Worm (Caenorhabditis elegans) whole organism, late embryonic: ENCODE data around the gene rps-21.

Experiments
- C08G9.2 ChIP-seq: sonication (generic microtip); optimal IDR thresholded peaks from 2 replicates; lab custom pipeline; 2016; ENCODE audit warnings: mild to moderate bottlenecking, missing genetic modification characterization, moderate library complexity, missing compliant biosample characterization
- C38D4.7 ChIP-seq: fragments of 200-800 bp; sonication (Bioruptor generic); optimal IDR thresholded peaks from 2 replicates; lab custom pipeline; 2018; ENCODE audit warnings: mild to moderate bottlenecking, missing genetic modification characterization, moderate library complexity, missing compliant biosample characterization
- F13H6.1 ChIP-seq: sonication (generic microtip); optimal IDR thresholded peaks from 2 replicates; lab custom pipeline; 2016; ENCODE audit warnings: missing genetic modification characterization, missing compliant biosample characterization
- T23F11.4 ChIP-seq: fragments of 200-800 bp; sonication (Bioruptor generic); optimal IDR thresholded peaks from 2 replicates; lab custom pipeline; 2018; ENCODE audit warnings: mild to moderate bottlenecking, missing genetic modification characterization, missing compliant biosample characterization
- ahr-1 ChIP-seq: sonication (generic microtip); optimal IDR thresholded peaks from 2 replicates; lab custom pipeline; 2016; ENCODE audit warnings: missing genetic modification characterization, missing compliant biosample characterization
- ceh-14 ChIP-seq: sonication (generic microtip); optimal IDR thresholded peaks from 2 replicates; lab custom pipeline; 2016; ENCODE audit warnings: missing genotype, missing genetic modification characterization, missing compliant biosample characterization
- ceh-18 ChIP-seq: sonication (generic microtip); optimal IDR thresholded peaks from 2 replicates; lab custom pipeline; 2016; ENCODE audit warnings: missing genetic modification characterization, missing compliant biosample characterization
- ceh-19 ChIP-seq: fragments of 200-800 bp; sonication (Bioruptor generic); optimal IDR thresholded peaks from 2 replicates; lab custom pipeline; 2018; ENCODE audit warnings: mild to moderate bottlenecking, missing genetic modification characterization, missing compliant biosample characterization
- ceh-22 ChIP-seq: sonication (generic microtip); optimal IDR thresholded peaks from 2 replicates; lab custom pipeline; 2017; ENCODE audit warnings: missing biosample characterization, missing genetic modification characterization
- ceh-24 ChIP-seq: sonication (generic microtip); optimal IDR thresholded peaks from 2 replicates; lab custom pipeline; 2016; ENCODE audit warnings: mild to moderate bottlenecking, missing genetic modification characterization, missing compliant biosample characterization
- ceh-30 ChIP-seq: fragments of 150-350 bp; optimal IDR thresholded peaks from 2 replicates; lab custom pipeline; 2014; ENCODE audit warnings: missing biosample characterization, missing genetic modification characterization
- ceh-31 ChIP-seq: sonication (generic microtip); optimal IDR thresholded peaks from 2 replicates; lab custom pipeline; 2016; ENCODE audit warnings: missing genetic modification characterization, missing compliant biosample characterization
- ceh-34 ChIP-seq: sonication (generic microtip); optimal IDR thresholded peaks from 2 replicates; lab custom pipeline; 2016; ENCODE audit warnings: mild to moderate bottlenecking, missing genetic modification characterization, missing compliant biosample characterization
- ceh-48 ChIP-seq: sonication (generic microtip); optimal IDR thresholded peaks from 2 replicates; lab custom pipeline; 2016; ENCODE audit warnings: missing genetic modification characterization, inconsistent platforms, missing compliant biosample characterization
- ceh-9 ChIP-seq: sonication (generic microtip); optimal IDR thresholded peaks from 2 replicates; lab custom pipeline; 2016; ENCODE audit warnings: mild to moderate bottlenecking, missing genetic modification characterization, inconsistent platforms, missing compliant biosample characterization
- dve-1 ChIP-seq: sonication (generic microtip); optimal IDR thresholded peaks from 2 replicates; lab custom pipeline; 2017; ENCODE audit warnings: antibody characterized with exemption, mild to moderate bottlenecking, missing genetic modification characterization, missing compliant biosample characterization
- ets-4 ChIP-seq: sonication (generic microtip); optimal IDR thresholded peaks from 2 replicates; lab custom pipeline; 2016; ENCODE audit warnings: missing genetic modification characterization, missing compliant biosample characterization
- fax-1 ChIP-seq: sonication (generic microtip); optimal IDR thresholded peaks from 2 replicates; lab custom pipeline; 2016; ENCODE audit warnings: missing genotype, missing genetic modification characterization, missing compliant biosample characterization
- fkh-6 ChIP-seq: sonication (generic microtip); optimal IDR thresholded peaks from 2 replicates; lab custom pipeline; 2016; ENCODE audit warnings: missing genetic modification characterization, missing compliant biosample characterization
- gmeb-2 ChIP-seq: sonication (generic microtip); optimal IDR thresholded peaks from 2 replicates; lab custom pipeline; 2016; ENCODE audit warnings: missing genetic modification characterization, inconsistent platforms, missing compliant biosample characterization
- hlh-15 ChIP-seq: sonication (generic microtip); optimal IDR thresholded peaks from 2 replicates; lab custom pipeline; 2016; ENCODE audit warnings: missing genetic modification characterization, missing compliant biosample characterization
- hlh-30 ChIP-seq: sonication (generic microtip); optimal IDR thresholded peaks from 2 replicates; lab custom pipeline; 2017; ENCODE audit warnings: antibody characterized with exemption, missing genetic modification characterization, missing compliant biosample characterization; ENCODE audit not compliant: insufficient read depth
- hlh-8 ChIP-seq: sonication (generic microtip); optimal IDR thresholded peaks from 2 replicates; lab custom pipeline; 2016; ENCODE audit warnings: missing genotype, missing genetic modification characterization, missing compliant biosample characterization
- lim-6 ChIP-seq: sonication (generic microtip); optimal IDR thresholded peaks from 2 replicates; lab custom pipeline; 2016; ENCODE audit warnings: missing genetic modification characterization, missing compliant biosample characterization
- lin-11 ChIP-seq: fragments of 200-800 bp; sonication (Bioruptor generic); optimal IDR thresholded peaks from 2 replicates; lab custom pipeline; 2018; ENCODE audit warnings: mild to moderate bottlenecking, missing genetic modification characterization, missing compliant biosample characterization
- nfya-1 ChIP-seq: sonication (generic microtip); optimal IDR thresholded peaks from 2 replicates; lab custom pipeline; 2017; ENCODE audit warnings: missing genetic modification characterization, mild to moderate bottlenecking, missing compliant biosample characterization, antibody characterized with exemption, moderate library complexity
- nhr-11 ChIP-seq: fragments of 150-350 bp; optimal IDR thresholded peaks from 2 replicates; lab custom pipeline; 2014; ENCODE audit warnings: missing biosample characterization, missing genetic modification characterization
- nhr-232 ChIP-seq: sonication (generic microtip); optimal IDR thresholded peaks from 2 replicates; lab custom pipeline; 2016; ENCODE audit warnings: missing genetic modification characterization, missing compliant biosample characterization
- npax-4 ChIP-seq: sonication (generic microtip); optimal IDR thresholded peaks from 2 replicates; lab custom pipeline; 2016; ENCODE audit warnings: missing genetic modification characterization, missing compliant biosample characterization
- odd-2 ChIP-seq: sonication (generic microtip); optimal IDR thresholded peaks from 2 replicates; lab custom pipeline; 2017; ENCODE audit warnings: antibody characterized with exemption, mild to moderate bottlenecking, missing genetic modification characterization, missing compliant biosample characterization
- pag-3 ChIP-seq: sonication (generic microtip); optimal IDR thresholded peaks from 2 replicates; lab custom pipeline; 2016; ENCODE audit warnings: missing compliant biosample characterization, missing genetic modification characterization, borderline replicate concordance
- pat-9 ChIP-seq: fragments of 200-800 bp; sonication (Bioruptor generic); optimal IDR thresholded peaks from 2 replicates; lab custom pipeline; 2018; ENCODE audit warnings: mild to moderate bottlenecking, missing genetic modification characterization, moderate library complexity, missing compliant biosample characterization
- pax-1 ChIP-seq: fragments of 150-350 bp; optimal IDR thresholded peaks from 2 replicates; lab custom pipeline; 2014; ENCODE audit warnings: missing biosample characterization, missing genetic modification characterization
- pha-2 ChIP-seq: sonication (generic microtip); optimal IDR thresholded peaks from 2 replicates; lab custom pipeline; 2017; ENCODE audit warnings: mild to moderate bottlenecking, missing genetic modification characterization, missing compliant biosample characterization
- pha-4 ChIP-seq: fragments of 150-350 bp; optimal IDR thresholded peaks from 2 replicates; lab custom pipeline; 2018; ENCODE audit warnings: missing biosample characterization, missing genetic modification reagents, missing genetic modification characterization
- pqm-1 ChIP-seq: sonication (generic microtip); optimal IDR thresholded peaks from 2 replicates; lab custom pipeline; 2016; ENCODE audit warnings: missing genetic modification characterization, missing compliant biosample characterization
- ref-2 ChIP-seq: sonication (generic microtip); optimal IDR thresholded peaks from 2 replicates; lab custom pipeline; 2016; ENCODE audit warnings: missing genetic modification characterization, missing compliant biosample characterization
- rnt-1 ChIP-seq: sonication (generic microtip); optimal IDR thresholded peaks from 2 replicates; lab custom pipeline; 2016; ENCODE audit warnings: missing genetic modification characterization, missing compliant biosample characterization
- sdc-2 ChIP-seq: sonication (generic microtip); optimal IDR thresholded peaks from 2 replicates; lab custom pipeline; 2016; ENCODE audit warnings: missing genotype, missing genetic modification characterization, missing compliant biosample characterization
- sox-2 ChIP-seq: fragments of 200-800 bp; sonication (Bioruptor generic); IDR thresholded peaks from 2 replicates; pipeline ENCODE4 v1.3.6; 2022; ENCODE audit warnings: missing genetic modification reagents, missing genetic modification characterization, missing compliant biosample characterization
- syd-9 ChIP-seq: sonication (generic microtip); optimal IDR thresholded peaks from 2 replicates; lab custom pipeline; 2016; ENCODE audit warnings: mild to moderate bottlenecking, missing genetic modification characterization, moderate library complexity, missing compliant biosample characterization
- tbx-2 ChIP-seq: sonication (generic microtip); optimal IDR thresholded peaks from 2 replicates; lab custom pipeline; 2016; ENCODE audit warnings: missing genetic modification characterization, missing compliant biosample characterization
- ttx-3 ChIP-seq: sonication (generic microtip); optimal IDR thresholded peaks from 2 replicates; lab custom pipeline; 2016; ENCODE audit warnings: missing genetic modification reagents, missing genetic modification characterization, missing compliant biosample characterization
- unc-3 ChIP-seq, 2 experiments: fragments of 200-800 bp in 1 of 2; sonication (Bioruptor generic) in 1 of 2; sonication (generic microtip) in 1 of 2; conservative IDR thresholded peaks in 1 of 2; optimal IDR thresholded peaks in 1 of 2; 2 replicates each; pipeline versions ENCODE4 v1.3.6 to Lab custom; 2016 to 2022; ENCODE audit warnings: missing compliant biosample characterization in 2 of 2, missing genetic modification characterization in 2 of 2, missing genetic modification reagents in 1 of 2
- unc-42 ChIP-seq: sonication (generic microtip); optimal IDR thresholded peaks from 2 replicates; lab custom pipeline; 2016; ENCODE audit warnings: missing genotype, missing genetic modification characterization, missing compliant biosample characterization
- unc-55 ChIP-seq: sonication (generic microtip); optimal IDR thresholded peaks from 2 replicates; lab custom pipeline; 2017; ENCODE audit warnings: missing biosample characterization, missing genetic modification reagents, missing genetic modification characterization
- unc-86 ChIP-seq: sonication (generic microtip); optimal IDR thresholded peaks from 2 replicates; lab custom pipeline; 2016; ENCODE audit warnings: missing genetic modification characterization, missing compliant biosample characterization
- zip-5 ChIP-seq: sonication (generic microtip); optimal IDR thresholded peaks from 2 replicates; lab custom pipeline; 2016; ENCODE audit warnings: missing genetic modification characterization, missing compliant biosample characterization
- ztf-16 ChIP-seq: sonication (generic microtip); optimal IDR thresholded peaks from 2 replicates; lab custom pipeline; 2017; ENCODE audit warnings: missing genetic modification characterization, missing compliant biosample characterization

rps-21 gene

ce11 chrIII:7180613-7181012, 8.8 kb downstream of the rps-21 start, which contains the start of gene ndab-2:
Gene ndab-2 (plus strand): TSS chrIII:7180752.
- TF ChIP-seq ceh-31 (no peak), tbx-2 (tag; lab: Kevin White, UChicago) (no peak), ets-4 (tag; lab: Kevin White, UChicago) (no peak)

DNA sequence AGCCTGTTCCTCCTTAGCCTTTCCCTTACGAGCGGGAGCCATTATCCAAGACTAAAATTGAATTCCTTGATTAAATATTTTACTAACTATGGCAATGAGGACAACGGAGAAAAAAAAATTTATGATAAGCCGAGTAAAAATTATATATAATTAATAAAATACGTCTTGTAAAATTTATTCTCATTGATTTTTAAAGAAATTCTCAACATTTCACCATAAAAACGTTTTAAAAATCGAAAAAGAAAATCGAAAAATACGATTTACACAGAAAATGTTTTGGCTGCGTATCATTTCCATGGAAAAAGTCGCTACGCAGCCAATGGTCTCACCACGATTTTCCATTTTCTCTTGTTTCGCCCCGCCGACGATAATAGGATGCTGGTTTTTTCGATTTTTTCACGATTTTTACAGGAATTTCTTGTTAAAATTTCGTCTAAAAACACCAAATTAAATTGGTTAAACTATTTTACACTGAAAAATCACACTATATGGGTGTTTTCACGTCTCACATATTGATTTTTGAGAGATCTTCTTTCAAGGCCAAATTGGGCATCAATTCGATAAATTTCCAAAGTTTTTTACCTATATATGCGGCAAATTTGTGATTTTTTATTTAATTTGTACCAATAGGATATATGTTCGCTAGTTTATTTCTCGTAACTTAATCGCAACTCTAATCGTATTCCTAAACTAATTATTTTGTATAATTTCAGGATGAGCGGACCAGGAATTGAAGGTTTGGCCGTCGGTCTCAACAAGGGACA, 9.7 kb downstream of the rps-21 start, which contains the start of the genes rps-14 and rpl-36:
Gene rps-14, minus strand, starts transcription at position 51 of the 764 bp plus-strand sequence.
Gene rpl-36, plus strand, starts transcription at position 714 of the 764 bp plus-strand sequence.
- TF ChIP-seq lin-11 (tag; lab: Kevin White, UChicago): no peak
- no peak for TF ChIP-seq sdc-2 (tag; lab: Kevin White, UChicago)
- peak; percentile 13 for TF ChIP-seq ceh-34 (tag; lab: Kevin White, UChicago)
- no peak for TF ChIP-seq nhr-11
- TF ChIP-seq unc-42 (tag; lab: Kevin White, UChicago): peak; percentile 64
- no peak for TF ChIP-seq gmeb-2
- no peak for TF ChIP-seq pat-9 (tag; lab: Kevin White, UChicago)
- no peak for TF ChIP-seq nhr-232 (tag; lab: Kevin White, UChicago)
- no peak for TF ChIP-seq ceh-19 (GFP tag; lab: Kevin White, UChicago)
- TF ChIP-seq C38D4.7 (GFP tag; lab: Kevin White, UChicago): no peak
- TF ChIP-seq ceh-18 (tag; lab: Kevin White, UChicago): peak; percentile 27
- no peak for TF ChIP-seq ttx-3 (tag; lab: Kevin White, UChicago)
- TF ChIP-seq lim-6: no peak
- TF ChIP-seq pag-3 (tag; lab: Kevin White, UChicago): no peak
- TF ChIP-seq pha-4 (tag; lab: Kevin White, UChicago): no peak
- TF ChIP-seq ceh-22: no peak
- peak; percentile 2 for TF ChIP-seq ref-2 (tag; lab: Kevin White, UChicago)
- TF ChIP-seq ztf-16: no peak
- no peak for TF ChIP-seq C08G9.2 (tag; lab: Kevin White, UChicago)
- TF ChIP-seq rnt-1 (tag; lab: Kevin White, UChicago): no peak
- TF ChIP-seq ceh-31: peak; percentile 46
- no peak for TF ChIP-seq fkh-6 (tag; lab: Kevin White, UChicago)
- no peak for TF ChIP-seq npax-4 (tag; lab: Kevin White, UChicago)
- no peak for TF ChIP-seq hlh-30
- TF ChIP-seq pqm-1: no peak
- TF ChIP-seq pax-1: peak; percentile 81
- TF ChIP-seq unc-3 (GFP tag; conservative IDR thresholded peaks at IDR 0.05; lab: Robert Waterston, UW): no peak
- TF ChIP-seq unc-3 (tag; optimal IDR thresholded peaks at IDR 0.05; lab: Kevin White, UChicago): no peak
- peak; percentile 14 for TF ChIP-seq ceh-30 (tag; lab: Kevin White, UChicago)
- 0 out of 2 replicates have a peak, but pooled peaks have one; percentile 33 for TF ChIP-seq sox-2 (GFP tag; lab: Robert Waterston, UW)
- no peak for TF ChIP-seq ceh-24 (tag; lab: Kevin White, UChicago)
- TF ChIP-seq T23F11.4: no peak
- no peak for TF ChIP-seq odd-2 (tag; lab: Kevin White, UChicago)
- no peak for TF ChIP-seq dve-1
- TF ChIP-seq tbx-2 (tag; lab: Kevin White, UChicago): peak; percentile 18
- no peak for TF ChIP-seq fax-1 (tag; lab: Kevin White, UChicago)
- no peak for TF ChIP-seq zip-5 (tag; lab: Kevin White, UChicago)
- TF ChIP-seq ceh-48: no peak
- no peak for TF ChIP-seq ceh-14
- no peak for TF ChIP-seq F13H6.1 (tag; lab: Kevin White, UChicago)
- TF ChIP-seq nfya-1: peak; percentile 87
- no peak for TF ChIP-seq unc-55 (GFP tag; lab: Kevin White, UChicago)
- TF ChIP-seq pha-2 (tag; lab: Kevin White, UChicago): no peak
- TF ChIP-seq unc-86 (tag; lab: Kevin White, UChicago): peak; percentile 26
- no peak for TF ChIP-seq hlh-8 (tag; lab: Kevin White, UChicago)
- no peak for TF ChIP-seq syd-9
- no peak for TF ChIP-seq ahr-1 (tag; lab: Kevin White, UChicago)
- no peak for TF ChIP-seq hlh-15 (tag; lab: Kevin White, UChicago)
- TF ChIP-seq ceh-9 (tag; lab: Kevin White, UChicago): no peak
